Fruit fly (Drosophila melanogaster): ENCODE measurements around the gene CG14963.

CG14963 gene

dm6 chr3L:3198447-3199402 lies 26.4 kb upstream of the CG14963 start, which contains the start of the genes CG32276 and gry (continued):
- 0 out of 2 replicates have a peak, but pooled peaks have one; percentile 39 for TF ChIP-seq Dref (GFP tag; IDR thresholded peaks at IDR 0.05)
- peak; percentile 76 for TF ChIP-seq fu2 (GFP tag; optimal IDR thresholded peaks at IDR 0.05)
- peak; percentile 26 for TF ChIP-seq salm (tag; optimal IDR thresholded peaks at IDR 0.05)
- no peak for TF ChIP-seq Nf-YC (tag; optimal IDR thresholded peaks at IDR 0.05)
- TF ChIP-seq Hr78 (GFP tag; optimal IDR thresholded peaks at IDR 0.05), result no peak
- peak; percentile 93 for TF ChIP-seq YL-1 (GFP tag; optimal IDR thresholded peaks at IDR 0.05)
- no peak for TF ChIP-seq Deaf1 (tag; optimal IDR thresholded peaks at IDR 0.05)
- peak; percentile 60 for TF ChIP-seq Oaz (GFP tag; IDR thresholded peaks at IDR 0.05)
- peak; percentile 61 for TF ChIP-seq CG3163 (GFP tag; optimal IDR thresholded peaks at IDR 0.05)
- TF ChIP-seq nau (GFP tag; optimal IDR thresholded peaks at IDR 0.05), result no peak
- TF ChIP-seq CG10267 (tag; optimal IDR thresholded peaks at IDR 0.05), result peak; percentile 82
- TF ChIP-seq CG31441 (GFP tag; IDR thresholded peaks at IDR 0.05), result no peak
- TF ChIP-seq sima (GFP tag; optimal IDR thresholded peaks at IDR 0.05), result no peak
- TF ChIP-seq en (GFP tag; optimal IDR thresholded peaks at IDR 0.05), result peak; percentile 53
- TF ChIP-seq CG6813 (GFP tag; optimal IDR thresholded peaks at IDR 0.05), result no peak
- TF ChIP-seq maf-S (GFP tag; optimal IDR thresholded peaks at IDR 0.05), result peak; percentile 82
- TF ChIP-seq toy (GFP tag; IDR thresholded peaks at IDR 0.05), result peak; percentile 40; the same call in 1 of the 2 replicates
- peak; percentile 64 for TF ChIP-seq CG32767 (GFP tag; IDR thresholded peaks at IDR 0.05)
- TF ChIP-seq Eip74EF (GFP tag; optimal IDR thresholded peaks at IDR 0.05), result no peak
- TF ChIP-seq CG10979 (tag; optimal IDR thresholded peaks at IDR 0.05), result peak; percentile 71
- TF ChIP-seq CG10462 (GFP tag; optimal IDR thresholded peaks at IDR 0.05), result peak; percentile 66
- peak; percentile 49; the same call in 1 of the 2 replicates for TF ChIP-seq Taf1 (GFP tag; IDR thresholded peaks at IDR 0.05)
- peak; percentile 60 for TF ChIP-seq CG14441 (GFP tag; IDR thresholded peaks at IDR 0.05)
- TF ChIP-seq CG13123 (GFP tag; optimal IDR thresholded peaks at IDR 0.05), result peak; percentile 54
- TF ChIP-seq CG12391 (tag; optimal IDR thresholded peaks at IDR 0.05), result peak; percentile 91
- no peak for TF ChIP-seq Hand (GFP tag; optimal IDR thresholded peaks at IDR 0.05)
- no peak for TF ChIP-seq kah (GFP tag; optimal IDR thresholded peaks at IDR 0.05)
- no peak for TF ChIP-seq Gsc (GFP tag; IDR thresholded peaks at IDR 0.05)
- TF ChIP-seq Camta (GFP tag; optimal IDR thresholded peaks at IDR 0.05), result peak; percentile 42
- no peak for TF ChIP-seq dimm (GFP tag; IDR thresholded peaks at IDR 0.05)
- TF ChIP-seq fru (optimal IDR thresholded peaks at IDR 0.05), result no peak
- peak; percentile 79 for TF ChIP-seq CG16863 (GFP tag; optimal IDR thresholded peaks at IDR 0.05)
- TF ChIP-seq CG17612 (GFP tag; IDR thresholded peaks at IDR 0.05), result no peak
- peak; percentile 72 for TF ChIP-seq ewg (GFP tag; optimal IDR thresholded peaks at IDR 0.05)
- peak; percentile 9 for TF ChIP-seq CG30431 (GFP tag; optimal IDR thresholded peaks at IDR 0.05)
- TF ChIP-seq CG12104 (GFP tag; optimal IDR thresholded peaks at IDR 0.05), result peak; percentile 53
- TF ChIP-seq CG6272 (GFP tag; IDR thresholded peaks at IDR 0.05), result peak; percentile 48
- peak; percentile 73 for TF ChIP-seq CG32772 (GFP tag; IDR thresholded peaks at IDR 0.05)
- TF ChIP-seq CG9437 (GFP tag; optimal IDR thresholded peaks at IDR 0.05), result peak; percentile 85
- peak in 1 of 2 experiments; percentile 78 for TF ChIP-seq Hr51 (GFP tag; optimal IDR thresholded peaks at IDR 0.05)
- peak; percentile 15; the same call in 1 of the 2 replicates for TF ChIP-seq inv (GFP tag; IDR thresholded peaks at IDR 0.05; ENCODE audit: partially characterized antibody)
- TF ChIP-seq CG8388 (GFP tag; optimal IDR thresholded peaks at IDR 0.05), result peak; percentile 60
- TF ChIP-seq Dek (tag; optimal IDR thresholded peaks at IDR 0.05), result peak; percentile 73
- TF ChIP-seq lilli (GFP tag; optimal IDR thresholded peaks at IDR 0.05), result peak; percentile 88
- no peak for TF ChIP-seq grn (GFP tag; optimal IDR thresholded peaks at IDR 0.05)
- TF ChIP-seq CG11696 (GFP tag; IDR thresholded peaks at IDR 0.05), result no peak
- no peak for TF ChIP-seq kni (GFP tag; optimal IDR thresholded peaks at IDR 0.05)
- TF ChIP-seq CG8359 (GFP tag; optimal IDR thresholded peaks at IDR 0.05; ENCODE audit: borderline replicate concordance), result no peak
